Worm (Caenorhabditis elegans) whole organism, L4/young adult: ENCODE measurements around the gene T26H5.10.

Source experiments
- dao-5 ChIP-seq: sonication (generic microtip); optimal IDR thresholded peaks from 2 replicates; lab custom pipeline; 2016; ENCODE audit warnings: missing genotype, missing genetic modification characterization, moderate library complexity, missing compliant biosample characterization
- him-1 ChIP-seq: sonication (generic microtip); optimal IDR thresholded peaks from 2 replicates; lab custom pipeline; 2016; ENCODE audit warnings: missing genotype, missing genetic modification reagents, missing genetic modification characterization, missing compliant biosample characterization

DNA sequence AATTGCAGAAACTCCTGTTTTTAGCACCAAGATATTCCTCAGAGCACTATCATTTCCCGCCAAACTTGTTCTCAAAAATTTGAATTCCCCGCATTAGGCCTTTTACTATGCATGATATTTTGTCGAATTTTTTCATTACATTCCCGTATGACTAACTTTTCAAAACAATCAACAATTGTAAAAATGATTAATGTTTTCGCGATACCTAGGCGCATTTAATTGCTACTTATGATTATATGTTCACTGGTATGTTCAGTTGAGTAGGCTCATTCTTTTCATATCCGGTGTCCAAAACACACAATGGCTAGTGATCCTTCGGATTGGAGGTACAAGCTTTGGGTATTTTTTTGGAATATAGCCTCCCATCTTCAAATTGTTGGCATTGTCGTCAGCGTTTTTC is 44.2 kb upstream of the T26H5.10 start, which contains the start of gene srw-21:
- TF ChIP-seq dao-5 (tag; lab: Kevin White, UChicago) (no peak), him-1 (tag; lab: Kevin White, UChicago) (no peak)
